Worm (Caenorhabditis elegans): Measurements from ENCODE around the gene ZK1055.2.

The ZK1055.2 gene

ce11 chrV:6614152-6614734, 23.9 kb downstream of the ZK1055.2 start, which contains the start of gene cpr-4 (continued):
- TF ChIP-seq skn-1 (tag; optimal IDR thresholded peaks at IDR 0.05): no peak
- TF ChIP-seq lin-13 (GFP tag; optimal IDR thresholded peaks at IDR 0.05): no peak
- no peak for TF ChIP-seq zag-1 (tag; optimal IDR thresholded peaks at IDR 0.05)

ce11 chrV:6614968-6615367, 24.6 kb downstream of the ZK1055.2 start:
- TF ChIP-seq nhr-11 (tag; optimal IDR thresholded peaks at IDR 0.05) (no peak), alr-1 (tag; optimal IDR thresholded peaks at IDR 0.05) (no peak), unc-55 (GFP tag; optimal IDR thresholded peaks at IDR 0.05) (no peak), sma-9 (GFP tag; optimal IDR thresholded peaks at IDR 0.05) (no peak), sma-9 (tag; optimal IDR thresholded peaks at IDR 0.05) (no peak), nhr-6 (tag; optimal IDR thresholded peaks at IDR 0.05) (no peak), nhr-77 (tag; optimal IDR thresholded peaks at IDR 0.05) (no peak), dmd-4 (tag; optimal IDR thresholded peaks at IDR 0.05) (no peak), nhr-25 (tag; optimal IDR thresholded peaks at IDR 0.05) (no peak), ama-1 (optimal IDR thresholded peaks at IDR 0.05) (no peak), nhr-21 (tag; optimal IDR thresholded peaks at IDR 0.05) (no peak), gmeb-1 (tag; optimal IDR thresholded peaks at IDR 0.05) (no peak), lsy-2 (tag; optimal IDR thresholded peaks at IDR 0.05) (no peak), snpc-4 (tag; optimal IDR thresholded peaks at IDR 0.05) (no peak), sma-3 (GFP tag; optimal IDR thresholded peaks at IDR 0.05) (no peak)

ce11 chrV:6616294-6616693, 25.9 kb downstream of the ZK1055.2 start:
- no peak for TF ChIP-seq crh-2 (tag; optimal IDR thresholded peaks at IDR 0.05)
- peak; percentile 31 for TF ChIP-seq fos-1 (tag; optimal IDR thresholded peaks at IDR 0.05)

ce11 chrV:6620809-6621208, 30.4 kb downstream of the ZK1055.2 start:
- TF ChIP-seq peb-1 (tag; optimal IDR thresholded peaks at IDR 0.05) (no peak), sma-3 (GFP tag; optimal IDR thresholded peaks at IDR 0.05) (peak; percentile 35), aly-2 (tag; optimal IDR thresholded peaks at IDR 0.05) (no peak), F13H6.1 (tag; optimal IDR thresholded peaks at IDR 0.05) (no peak), nhr-21 (tag; optimal IDR thresholded peaks at IDR 0.05) (no peak)

ce11 chrV:6621894-6622293, 31.5 kb downstream of the ZK1055.2 start, which contains the start of gene nhr-37:
nhr-37 (plus strand) TSS chrV:6622194.
- TF ChIP-seq lin-13 (GFP tag; optimal IDR thresholded peaks at IDR 0.05): no peak

DNA sequence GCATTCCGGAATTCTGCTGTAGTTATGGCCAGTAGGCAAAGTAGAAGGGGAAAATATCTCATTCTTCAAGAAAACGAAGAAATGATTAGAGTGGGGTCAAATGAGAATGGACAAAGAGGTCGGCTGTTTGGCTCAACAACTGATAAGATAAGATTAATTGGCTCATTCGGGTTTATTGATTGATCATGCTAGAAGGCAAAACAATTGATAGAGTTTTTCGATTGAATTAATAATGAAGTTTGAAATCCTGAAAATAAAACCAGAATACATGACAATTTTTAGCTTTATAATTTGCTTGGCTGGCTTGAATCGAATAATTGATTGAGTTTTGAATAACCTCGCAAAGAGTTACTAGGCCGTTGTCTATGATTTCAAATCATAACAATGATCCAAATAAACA, 35.9 kb downstream of the ZK1055.2 start, which contains the start of gene ppt-1:
TSS of gene ppt-1 (minus strand) at position 101 of the 400 bp plus-strand sequence.
- no peak for TF ChIP-seq lin-39 (tag; optimal IDR thresholded peaks at IDR 0.05)
- no peak for TF ChIP-seq unc-39 (tag; optimal IDR thresholded peaks at IDR 0.05)
- no peak for TF ChIP-seq nhr-10 (tag; optimal IDR thresholded peaks at IDR 0.05)
- no peak for TF ChIP-seq peb-1 (tag; optimal IDR thresholded peaks at IDR 0.05)
- no peak for TF ChIP-seq zag-1 (tag; optimal IDR thresholded peaks at IDR 0.05)
- TF ChIP-seq sma-3 (GFP tag; optimal IDR thresholded peaks at IDR 0.05): no peak
- TF ChIP-seq ZK546.5 (tag; optimal IDR thresholded peaks at IDR 0.05): no peak
- TF ChIP-seq lin-11 (tag; optimal IDR thresholded peaks at IDR 0.05): no peak
- TF ChIP-seq nhr-237 (tag; optimal IDR thresholded peaks at IDR 0.05): no peak
- TF ChIP-seq sma-9 (GFP tag; optimal IDR thresholded peaks at IDR 0.05): no peak
- TF ChIP-seq sma-9 (tag; optimal IDR thresholded peaks at IDR 0.05): no peak
- no peak for TF ChIP-seq mbf-1 (tag; optimal IDR thresholded peaks at IDR 0.05)
- no peak for TF ChIP-seq nhr-21 (tag; optimal IDR thresholded peaks at IDR 0.05)
- TF ChIP-seq nhr-129 (tag; optimal IDR thresholded peaks at IDR 0.05): no peak
- TF ChIP-seq snpc-4 (tag; optimal IDR thresholded peaks at IDR 0.05): no peak
- TF ChIP-seq aly-2 (tag; optimal IDR thresholded peaks at IDR 0.05): no peak
- TF ChIP-seq ztf-1 (GFP tag; conservative IDR thresholded peaks at IDR 0.05): no peak
- TF ChIP-seq mdl-1 (tag; optimal IDR thresholded peaks at IDR 0.05): no peak
- no peak for TF ChIP-seq ceh-82 (tag; optimal IDR thresholded peaks at IDR 0.05)

Data from whole organism, L2 larva.